Worm (Caenorhabditis elegans): ENCODE results near the gene nhr-189.

- no peak for TF ChIP-seq ztf-29 (GFP tag; IDR thresholded peaks at IDR 0.05)
- TF ChIP-seq med-1 (GFP tag; optimal IDR thresholded peaks at IDR 0.05; ENCODE audit: insufficient read depth) = no peak
These were observed 32.4 kb upstream of the nhr-189 start, which contains the start of gene C17E7.4 for ce11 chrV:3892361-3892904.

All from whole organism, midembryonic.